Fruit fly (Drosophila melanogaster): ENCODE results near the gene Hmu.

Gene Hmu

dm6 chr3R:27288202-27289135 is at the start of gene Hmu, which contains the start of gene bigmax (continued):
- TF ChIP-seq esg (GFP tag; conservative IDR thresholded peaks at IDR 0.05) (peak; percentile 61), CG18764 (GFP tag; optimal IDR thresholded peaks at IDR 0.05) (peak; percentile 77), h (optimal IDR thresholded peaks at IDR 0.05) (no peak), ftz-f1 (GFP tag; optimal IDR thresholded peaks at IDR 0.05) (peak; percentile 95), Ravus (GFP tag; IDR thresholded peaks at IDR 0.05) (0 out of 2 replicates have a peak, but pooled peaks have one; percentile 10)

dm6 chr3R:27240967-27241366 is 47.6 kb upstream of the Hmu start, which contains the start of gene CG17991:
TSS of gene CG17991 (plus strand) at chr3R:27241267.
- TF ChIP-seq pnt (GFP tag; optimal IDR thresholded peaks at IDR 0.05) (no peak), CG7271 (tag; optimal IDR thresholded peaks at IDR 0.05) (no peak), CG10979 (tag; optimal IDR thresholded peaks at IDR 0.05) (no peak), phol (tag; optimal IDR thresholded peaks at IDR 0.05) (no peak), yki (optimal IDR thresholded peaks at IDR 0.05) (no peak), corto (GFP tag; optimal IDR thresholded peaks at IDR 0.05) (no peak), C15 (GFP tag; IDR thresholded peaks at IDR 0.05) (no peak), onecut (GFP tag; IDR thresholded peaks at IDR 0.05) (no peak), sd (tag; optimal IDR thresholded peaks at IDR 0.05) (no peak), CG30020 (tag; optimal IDR thresholded peaks at IDR 0.05) (no peak), odd (GFP tag; optimal IDR thresholded peaks at IDR 0.05) (no peak), NFAT (GFP tag; IDR thresholded peaks at IDR 0.05) (no peak)

- TF ChIP-seq MBD-R2 (GFP tag; IDR thresholded peaks at IDR 0.05) (no peak), row (GFP tag; IDR thresholded peaks at IDR 0.05) (peak; percentile 26; the same call in 2 of the 3 replicates), hkb (optimal IDR thresholded peaks at IDR 0.05) (no peak), hkb (GFP tag; IDR thresholded peaks at IDR 0.05) (0 out of 2 replicates have a peak, but pooled peaks have one; percentile 18), pita (GFP tag; optimal IDR thresholded peaks at IDR 0.05) (no peak), mam (GFP tag; optimal IDR thresholded peaks at IDR 0.05) (no peak), CG14667 (GFP tag; IDR thresholded peaks at IDR 0.05) (no peak), CG1529 (GFP tag; optimal IDR thresholded peaks at IDR 0.05) (no peak), chif (GFP tag; optimal IDR thresholded peaks at IDR 0.05) (no peak), phol (tag; optimal IDR thresholded peaks at IDR 0.05) (no peak), CG8290 (GFP tag; optimal IDR thresholded peaks at IDR 0.05) (no peak), CG8290 (tag; optimal IDR thresholded peaks at IDR 0.05) (no peak), repo (GFP tag; optimal IDR thresholded peaks at IDR 0.05) (no peak), caup (GFP tag; optimal IDR thresholded peaks at IDR 0.05; ENCODE audit: severe bottlenecking) (no peak), CG2202 (tag; optimal IDR thresholded peaks at IDR 0.05) (no peak), pan (optimal IDR thresholded peaks at IDR 0.05) (no peak), pan (GFP tag; optimal IDR thresholded peaks at IDR 0.05 in 1 of 2, IDR thresholded peaks at IDR 0.05 in 1 of 2) (no peak), kah (GFP tag; optimal IDR thresholded peaks at IDR 0.05) (no peak), CHES-1-like (GFP tag; optimal IDR thresholded peaks at IDR 0.05) (no peak), Xrp1 (GFP tag; IDR thresholded peaks at IDR 0.05) (peak; percentile 35; the same call in 1 of the 2 replicates), Xbp1 (GFP tag; optimal IDR thresholded peaks at IDR 0.05) (no peak), Opbp (GFP tag; IDR thresholded peaks at IDR 0.05; ENCODE audit: partially characterized antibody) (no peak), HLHmδ (GFP tag; optimal IDR thresholded peaks at IDR 0.05) (no peak), CG14014 (GFP tag; IDR thresholded peaks at IDR 0.05) (no peak), Chrac-16 (GFP tag; optimal IDR thresholded peaks at IDR 0.05) (no peak), CG2712 (tag; optimal IDR thresholded peaks at IDR 0.05) (no peak), croc (GFP tag; conservative IDR thresholded peaks at IDR 0.05) (no peak), amos (GFP tag; IDR thresholded peaks at IDR 0.05; ENCODE audit: partially characterized antibody) (no peak), NC2α (GFP tag; optimal IDR thresholded peaks at IDR 0.05) (no peak), wek (GFP tag; optimal IDR thresholded peaks at IDR 0.05) (no peak), h (optimal IDR thresholded peaks at IDR 0.05) (no peak), HLH4C (GFP tag; IDR thresholded peaks at IDR 0.05; ENCODE audit: partially characterized antibody) (no peak), ci (GFP tag; IDR thresholded peaks at IDR 0.05) (0 out of 3 replicates have a peak, but pooled peaks have one; percentile 16)
Measured at dm6 chr3R:27244412-27244741, 44.2 kb upstream of the Hmu start.

Data from whole organism, embryonic.